Worm (Caenorhabditis elegans) whole organism, L4/young adult: Measurements from ENCODE around the gene msra-1.

Experiments
- dao-5 ChIP-seq: sonication (generic microtip); optimal IDR thresholded peaks from 2 replicates; lab custom pipeline; 2016; ENCODE audit warnings: missing genotype, missing genetic modification characterization, moderate library complexity, missing compliant biosample characterization
- him-1 ChIP-seq: sonication (generic microtip); optimal IDR thresholded peaks from 2 replicates; lab custom pipeline; 2016; ENCODE audit warnings: missing genotype, missing genetic modification reagents, missing genetic modification characterization, missing compliant biosample characterization

ce11 chrII:7323317-7323716, 40.5 kb downstream of the msra-1 start:
- TF ChIP-seq him-1 (tag; lab: Kevin White, UChicago) (no peak), dao-5 (tag; lab: Kevin White, UChicago) (no peak)
